Worm (Caenorhabditis elegans) whole organism, L1 larva: ENCODE measurements around the gene M05D6.3.
A peak's percentile ranks its signal among the peaks of the same experiment; 100 is the strongest.

Experiments used
- C04F5.9 ChIP-seq: sonication (generic microtip); optimal IDR thresholded peaks from 2 replicates; lab custom pipeline; 2016; ENCODE audit warnings: missing genetic modification characterization, missing compliant biosample characterization
- C16A3.4 ChIP-seq: fragments of 150-350 bp; optimal IDR thresholded peaks from 2 replicates; lab custom pipeline; 2014; ENCODE audit warnings: missing biosample characterization, missing genetic modification characterization
- Y116A8C.19 ChIP-seq: sonication (generic microtip); optimal IDR thresholded peaks from 2 replicates; lab custom pipeline; 2016; ENCODE audit warnings: missing compliant biosample characterization, missing genetic modification characterization, borderline replicate concordance
- aha-1 ChIP-seq: fragments of 150-350 bp; optimal IDR thresholded peaks from 2 replicates; lab custom pipeline; 2014; ENCODE audit warnings: missing biosample characterization, missing genetic modification characterization
- ama-1 ChIP-seq: fragments of 150-350 bp; optimal IDR thresholded peaks from 2 replicates; lab custom pipeline; 2014
- blmp-1 ChIP-seq: fragments of 150-350 bp; optimal IDR thresholded peaks from 2 replicates; lab custom pipeline; 2014; ENCODE audit warnings: missing biosample characterization, missing genetic modification characterization
- ceh-63 ChIP-seq: fragments of 200-800 bp; sonication (Bioruptor generic); optimal IDR thresholded peaks from 2 replicates; lab custom pipeline; 2018; ENCODE audit warnings: mild to moderate bottlenecking, missing genetic modification characterization, missing compliant biosample characterization
- ceh-8 ChIP-seq: fragments of 200-800 bp; sonication (Bioruptor generic); optimal IDR thresholded peaks from 2 replicates; lab custom pipeline; 2018; ENCODE audit warnings: mild to moderate bottlenecking, missing genetic modification characterization, moderate library complexity, missing compliant biosample characterization
- ceh-82 ChIP-seq, 3 experiments: fragments of 150-350 bp in 1 of 3; sonication (generic microtip) in 2 of 3; optimal IDR thresholded peaks; 2 replicates each; lab custom pipeline; 2014 to 2017; ENCODE audit warnings: missing biosample characterization in 3 of 3, missing genetic modification characterization in 3 of 3
- ces-1 ChIP-seq: fragments of 150-350 bp; optimal IDR thresholded peaks from 2 replicates; lab custom pipeline; 2014; ENCODE audit warnings: missing biosample characterization, missing genetic modification reagents, missing genetic modification characterization
- dpl-1 ChIP-seq, 3 experiments: fragments of 150-350 bp in 2 of 3; sonication (generic microtip) in 1 of 3; optimal IDR thresholded peaks; 2 replicates each; lab custom pipeline; 2014 to 2017; ENCODE audit warnings: missing biosample characterization in 3 of 3, missing genetic modification characterization in 3 of 3, missing genetic modification reagents in 3 of 3
- efl-1 ChIP-seq, 4 experiments: fragments of 150-350 bp; optimal IDR thresholded peaks in 3 of 4; peaks in 1 of 4; 1 replicate in 1 of 4; 2 replicates in 3 of 4; lab custom pipeline; 2014; ENCODE audit warnings: missing biosample characterization in 2 of 4, missing genetic modification characterization in 2 of 4, missing genetic modification reagents in 2 of 4
- efl-3 ChIP-seq: fragments of 200-800 bp; sonication (Bioruptor generic); optimal IDR thresholded peaks from 2 replicates; lab custom pipeline; 2018; ENCODE audit warnings: mild to moderate bottlenecking, missing genetic modification characterization, missing compliant biosample characterization
- egl-13 ChIP-seq: sonication (generic microtip); optimal IDR thresholded peaks from 2 replicates; lab custom pipeline; 2016; ENCODE audit warnings: missing genotype, missing genetic modification reagents, missing genetic modification characterization, missing compliant biosample characterization
- egl-27 ChIP-seq, 2 experiments: fragments of 150-350 bp in 1 of 2; sonication (generic microtip); optimal IDR thresholded peaks; 3 replicates each; lab custom pipeline; 2017 to 2018; ENCODE audit warnings: missing biosample characterization in 2 of 2, missing genetic modification characterization in 2 of 2, missing genetic modification reagents in 2 of 2
- elt-2 ChIP-seq: sonication (generic microtip); optimal IDR thresholded peaks from 2 replicates; lab custom pipeline; 2016; ENCODE audit warnings: missing genetic modification characterization, mild to moderate bottlenecking, inconsistent platforms, missing compliant biosample characterization, missing genetic modification reagents
- elt-3 ChIP-seq, 6 experiments: fragments of 150-350 bp in 1 of 6; sonication (generic microtip); optimal IDR thresholded peaks; 2 replicates each; lab custom pipeline; 2017 to 2018; ENCODE audit warnings: missing biosample characterization in 6 of 6, missing genetic modification characterization in 6 of 6, inconsistent platforms in 1 of 6
- fkh-10 ChIP-seq: sonication (generic microtip); optimal IDR thresholded peaks from 2 replicates; lab custom pipeline; 2017; ENCODE audit warnings: missing biosample characterization, missing genetic modification reagents, missing genetic modification characterization
- fkh-4 ChIP-seq: sonication (generic microtip); optimal IDR thresholded peaks from 2 replicates; lab custom pipeline; 2016; ENCODE audit warnings: missing compliant biosample characterization, missing genetic modification characterization, borderline replicate concordance
- fos-1 ChIP-seq: fragments of 150-350 bp; optimal IDR thresholded peaks from 2 replicates; lab custom pipeline; 2014; ENCODE audit warnings: missing biosample characterization, missing genetic modification characterization
- grh-1 ChIP-seq: fragments of 200-800 bp; sonication (Bioruptor generic); IDR thresholded peaks from 2 replicates; pipeline ENCODE4 v1.3.6; 2022; ENCODE audit warnings: missing genetic modification reagents, missing genetic modification characterization, missing compliant biosample characterization
- jun-1 ChIP-seq: fragments of 150-350 bp; optimal IDR thresholded peaks from 2 replicates; lab custom pipeline; 2014; ENCODE audit warnings: missing biosample characterization, missing genetic modification reagents, missing genetic modification characterization
- lin-13 ChIP-seq: fragments of 150-350 bp; optimal IDR thresholded peaks from 2 replicates; lab custom pipeline; 2014; ENCODE audit warnings: missing biosample characterization, missing genetic modification reagents, missing genetic modification characterization
- lin-14 ChIP-seq: fragments of 200-800 bp; sonication (Bioruptor generic); optimal IDR thresholded peaks from 2 replicates; lab custom pipeline; 2018; ENCODE audit warnings: mild to moderate bottlenecking, missing genetic modification characterization, moderate library complexity, missing compliant biosample characterization
- lin-35 ChIP-seq, 2 experiments: fragments of 150-350 bp; optimal IDR thresholded peaks; 2 replicates each; lab custom pipeline; 2014; ENCODE audit warnings: missing biosample characterization in 2 of 2, missing genetic modification characterization in 2 of 2, missing genetic modification reagents in 2 of 2
- lin-39 ChIP-seq: fragments of 150-350 bp; optimal IDR thresholded peaks from 2 replicates; lab custom pipeline; 2014; ENCODE audit warnings: missing biosample characterization, missing genetic modification reagents, missing genetic modification characterization
- lsy-2 ChIP-seq, 2 experiments: fragments of 150-350 bp; optimal IDR thresholded peaks; 2 replicates each; lab custom pipeline; 2014; ENCODE audit warnings: missing biosample characterization in 2 of 2, missing genetic modification characterization in 2 of 2
- mep-1 ChIP-seq: fragments of 150-350 bp; optimal IDR thresholded peaks from 2 replicates; lab custom pipeline; 2014; ENCODE audit warnings: missing biosample characterization, missing genetic modification characterization
- nhr-20 ChIP-seq: sonication (generic microtip); optimal IDR thresholded peaks from 2 replicates; lab custom pipeline; 2016; ENCODE audit warnings: mild to moderate bottlenecking, missing genetic modification characterization, missing compliant biosample characterization
- nhr-47 ChIP-seq: sonication (generic microtip); optimal IDR thresholded peaks from 2 replicates; lab custom pipeline; 2016; ENCODE audit warnings: mild to moderate bottlenecking, missing genetic modification characterization, moderate library complexity, missing compliant biosample characterization
- nhr-71 ChIP-seq: sonication (generic microtip); optimal IDR thresholded peaks from 2 replicates; lab custom pipeline; 2016; ENCODE audit warnings: mild to moderate bottlenecking, missing genetic modification characterization, moderate library complexity, missing compliant biosample characterization
- nhr-76 ChIP-seq: sonication (generic microtip); optimal IDR thresholded peaks from 2 replicates; lab custom pipeline; 2017; ENCODE audit warnings: missing biosample characterization, missing genetic modification characterization
- nhr-84 ChIP-seq: sonication (generic microtip); optimal IDR thresholded peaks from 2 replicates; lab custom pipeline; 2017; ENCODE audit warnings: missing biosample characterization, missing genetic modification characterization
- nhr-85 ChIP-seq: sonication (generic microtip); peaks from one replicate; lab custom pipeline; 2016; ENCODE audit warnings: missing genetic modification characterization, inconsistent platforms, missing compliant biosample characterization
- nhr-90 ChIP-seq: sonication (generic microtip); optimal IDR thresholded peaks from 2 replicates; lab custom pipeline; 2016; ENCODE audit warnings: mild to moderate bottlenecking, missing genetic modification characterization, missing compliant biosample characterization; ENCODE audit not compliant: poor library complexity
- pqm-1 ChIP-seq: sonication (generic microtip); optimal IDR thresholded peaks from 3 replicates; lab custom pipeline; 2017; ENCODE audit warnings: missing biosample characterization, missing genetic modification characterization
- rnt-1 ChIP-seq: sonication (generic microtip); optimal IDR thresholded peaks from 2 replicates; lab custom pipeline; 2016; ENCODE audit warnings: mild to moderate bottlenecking, missing genetic modification characterization, moderate library complexity, missing compliant biosample characterization
- snpc-4 ChIP-seq: fragments of 150-350 bp; optimal IDR thresholded peaks from 2 replicates; lab custom pipeline; 2014; ENCODE audit warnings: missing biosample characterization, missing genetic modification characterization
- snu-23 ChIP-seq: sonication (generic microtip); optimal IDR thresholded peaks from 2 replicates; lab custom pipeline; 2016; ENCODE audit warnings: missing genetic modification characterization, missing compliant biosample characterization
- sox-4 ChIP-seq: sonication (generic microtip); optimal IDR thresholded peaks from 2 replicates; lab custom pipeline; 2016; ENCODE audit warnings: missing genetic modification characterization, missing compliant biosample characterization
- tbx-2 ChIP-seq: sonication (generic microtip); optimal IDR thresholded peaks from 2 replicates; lab custom pipeline; 2016; ENCODE audit warnings: missing genetic modification characterization, missing compliant biosample characterization
- unc-62 ChIP-seq: fragments of 150-350 bp; optimal IDR thresholded peaks from 2 replicates; lab custom pipeline; 2014; ENCODE audit warnings: missing biosample characterization, missing genetic modification reagents, missing genetic modification characterization
- unc-86 ChIP-seq: sonication (generic microtip); optimal IDR thresholded peaks from 2 replicates; lab custom pipeline; 2016; ENCODE audit warnings: missing genetic modification characterization, missing compliant biosample characterization
- vab-15 ChIP-seq: sonication (generic microtip); optimal IDR thresholded peaks from 2 replicates; lab custom pipeline; 2017; ENCODE audit warnings: missing genotype, mild to moderate bottlenecking, missing genetic modification characterization, missing compliant biosample characterization
- ztf-11 ChIP-seq, 2 experiments: sonication (generic microtip); optimal IDR thresholded peaks; 2 replicates each; lab custom pipeline; 2016 to 2017; ENCODE audit warnings: missing genetic modification characterization in 2 of 2, missing biosample characterization in 1 of 2, missing compliant biosample characterization in 1 of 2
- ztf-4 ChIP-seq: fragments of 150-350 bp; optimal IDR thresholded peaks from 2 replicates; lab custom pipeline; 2014; ENCODE audit warnings: missing biosample characterization, missing genetic modification characterization

M05D6.3 gene

DNA sequence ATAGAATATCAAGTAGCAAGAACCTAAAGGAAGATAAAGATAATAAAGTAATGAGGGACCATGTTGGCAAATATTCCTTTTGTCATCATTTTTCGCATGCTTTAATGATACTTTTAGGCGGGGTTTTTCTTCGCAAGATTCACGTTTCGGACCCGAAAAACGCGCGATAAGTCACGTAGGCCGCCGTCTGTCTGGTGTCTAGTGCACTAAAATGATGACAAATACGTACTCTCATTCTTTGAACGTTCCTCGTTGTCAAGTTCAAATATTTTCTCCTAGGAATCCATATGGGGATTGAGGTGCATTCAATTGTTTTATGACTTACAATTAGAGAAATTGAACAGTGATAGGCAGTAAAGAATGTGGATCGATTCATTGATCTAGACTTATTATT lies 8.2 kb downstream of the M05D6.3 start, which contains the start of gene taap-1 (continued):
- TF ChIP-seq efl-1 (optimal IDR thresholded peaks at IDR 0.05; lab: Kevin White, UChicago) (no peak), efl-1 (GFP tag; optimal IDR thresholded peaks at IDR 0.05 in 1 of 2; lab: Kevin White, UChicago) (peak in 1 of 2 experiments; percentile 46), pqm-1 (no peak), fos-1 (no peak), dpl-1 (GFP tag; optimal IDR thresholded peaks at IDR 0.05; lab: Kevin White, UChicago) (no peak), ztf-11 (tag; optimal IDR thresholded peaks at IDR 0.05; lab: Kevin White, UChicago) (no peak), ces-1 (GFP tag; lab: Kevin White, UChicago) (no peak), tbx-2 (tag; lab: Kevin White, UChicago) (no peak), nhr-71 (tag; lab: Kevin White, UChicago) (peak; percentile 27), C04F5.9 (no peak), nhr-47 (no peak), egl-13 (tag; lab: Kevin White, UChicago) (no peak), snu-23 (peak; percentile 53), egl-27 (tag; optimal IDR thresholded peaks at IDR 0.05; lab: Kevin White, UChicago) (no peak), mep-1 (tag; lab: Kevin White, UChicago) (no peak), ztf-4 (tag; lab: Kevin White, UChicago) (no peak), fkh-4 (no peak), fkh-10 (GFP tag; lab: Kevin White, UChicago) (no peak), elt-3 (tag; optimal IDR thresholded peaks at IDR 0.05; lab: Kevin White, UChicago) (no peak), aha-1 (tag; lab: Kevin White, UChicago) (peak; percentile 79)
- TF ChIP-seq, all 84 proteins: peak for 10

DNA sequence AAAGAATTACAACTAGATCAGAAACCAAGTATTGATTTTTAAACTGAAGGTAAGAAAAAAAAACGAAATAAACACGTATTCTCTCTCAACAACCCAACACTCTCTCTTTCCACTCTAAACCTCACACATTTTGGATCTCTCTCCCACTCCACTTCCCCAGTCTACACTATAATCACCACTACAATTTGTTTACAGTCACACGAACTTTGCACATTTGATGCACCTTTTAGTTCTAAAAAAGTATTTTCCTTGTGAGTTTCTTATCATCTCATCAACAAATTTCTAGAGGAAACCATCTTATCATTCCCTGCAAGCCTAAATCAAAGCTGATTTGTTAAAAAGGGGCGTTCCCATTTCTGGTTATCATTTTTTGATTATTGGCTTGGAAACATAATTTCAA lies 9.0 kb downstream of the M05D6.3 start:
- no peak for TF ChIP-seq efl-3 (GFP tag; lab: Kevin White, UChicago)
- TF ChIP-seq lin-35 (GFP tag; optimal IDR thresholded peaks at IDR 0.05; lab: Kevin White, UChicago), result peak in 1 of 2 experiments; percentile 46
- TF ChIP-seq ceh-82 (tag; optimal IDR thresholded peaks at IDR 0.05; lab: Kevin White, UChicago), result no peak
- peak; percentile 59 for TF ChIP-seq snu-23
- peak; percentile 19 for TF ChIP-seq nhr-90 (tag; lab: Kevin White, UChicago)
- TF ChIP-seq ces-1 (GFP tag; lab: Kevin White, UChicago), result no peak
- peak; percentile 31 for TF ChIP-seq blmp-1
- no peak for TF ChIP-seq unc-86
- TF ChIP-seq ama-1 (lab: Kevin White, UChicago), result no peak
- no peak for TF ChIP-seq lin-39 (tag; lab: Kevin White, UChicago)
- no peak for TF ChIP-seq lin-13
- TF ChIP-seq unc-62 (GFP tag; lab: Kevin White, UChicago), result no peak
- TF ChIP-seq Y116A8C.19 (tag; lab: Kevin White, UChicago), result no peak
- no peak for TF ChIP-seq ceh-8
- TF ChIP-seq nhr-20, result peak; percentile 67
- TF ChIP-seq ceh-63 (GFP tag; lab: Kevin White, UChicago), result no peak
- TF ChIP-seq snpc-4, result no peak
- TF ChIP-seq nhr-76 (tag; lab: Kevin White, UChicago), result no peak
- no peak for TF ChIP-seq grh-1
- peak in 1 of 2 experiments; percentile 31 for TF ChIP-seq lsy-2 (tag; optimal IDR thresholded peaks at IDR 0.05; lab: Kevin White, UChicago)
- peak; percentile 19 for TF ChIP-seq C16A3.4 (tag; lab: Kevin White, UChicago)
- TF ChIP-seq jun-1 (tag; lab: Kevin White, UChicago), result peak; percentile 53
- TF ChIP-seq nhr-85, result peak; percentile 50
- peak; percentile 16 for TF ChIP-seq ztf-4 (tag; lab: Kevin White, UChicago)
- peak; percentile 40 for TF ChIP-seq lin-14 (GFP tag; lab: Kevin White, UChicago)
- TF ChIP-seq nhr-71 (tag; lab: Kevin White, UChicago), result peak; percentile 38
- TF ChIP-seq sox-4 (tag; lab: Kevin White, UChicago), result no peak
- peak in 1 of 3 experiments; percentile 3 for TF ChIP-seq dpl-1 (GFP tag; optimal IDR thresholded peaks at IDR 0.05; lab: Kevin White, UChicago)
- no peak for TF ChIP-seq nhr-84 (tag; lab: Kevin White, UChicago)
- no peak for TF ChIP-seq vab-15
- TF ChIP-seq rnt-1 (tag; lab: Kevin White, UChicago), result no peak
- peak; percentile 90 for TF ChIP-seq elt-2
